Worm (Caenorhabditis elegans): ENCODE data around the gene C55C3.3.

Gene C55C3.3

DNA sequence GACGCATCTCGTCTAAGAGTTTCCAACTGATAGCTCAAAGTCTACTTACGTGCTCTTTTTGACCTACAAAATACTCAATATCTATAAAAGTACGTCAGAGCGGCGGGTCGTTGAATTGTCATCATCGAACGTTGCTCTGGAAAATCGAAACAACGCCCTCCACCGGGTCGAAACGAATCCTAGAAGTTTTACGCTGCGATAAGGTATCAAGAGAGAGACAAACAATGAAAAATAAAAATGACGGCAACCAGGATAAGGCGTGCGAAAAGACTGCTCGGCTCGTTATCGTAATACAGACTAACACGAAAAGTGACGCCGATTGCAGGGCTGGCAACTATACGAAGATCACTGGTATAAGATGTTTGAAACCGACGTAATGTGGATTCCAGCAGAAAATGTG lies 30.9 kb upstream of the C55C3.3 start (continued):
- TF ChIP-seq lin-29 (GFP tag; IDR thresholded peaks at IDR 0.05) (no peak), pqm-1 (tag; optimal IDR thresholded peaks at IDR 0.05) (peak; percentile 55), snpc-1.2 (GFP tag; IDR thresholded peaks at IDR 0.05) (no peak), daf-16 (GFP tag; optimal IDR thresholded peaks at IDR 0.05) (no peak), daf-16 (tag; optimal IDR thresholded peaks at IDR 0.05) (peak; percentile 67), nhr-237 (tag; optimal IDR thresholded peaks at IDR 0.05) (no peak), spr-1 (tag; optimal IDR thresholded peaks at IDR 0.05) (no peak), nhr-10 (tag; optimal IDR thresholded peaks at IDR 0.05) (no peak), ZK546.5 (tag; optimal IDR thresholded peaks at IDR 0.05) (no peak), madf-9 (GFP tag; conservative IDR thresholded peaks at IDR 0.05) (no peak), daf-8 (GFP tag; IDR thresholded peaks at IDR 0.05) (no peak), mes-2 (tag; optimal IDR thresholded peaks at IDR 0.05; ENCODE audit: poor library complexity, severe bottlenecking) (no peak), unc-39 (tag; optimal IDR thresholded peaks at IDR 0.05) (no peak), zip-2 (tag; optimal IDR thresholded peaks at IDR 0.05) (no peak), lin-39 (tag; optimal IDR thresholded peaks at IDR 0.05) (no peak), nhr-76 (tag; optimal IDR thresholded peaks at IDR 0.05) (no peak), F37D6.2 (tag; optimal IDR thresholded peaks at IDR 0.05) (no peak), ceh-44 (GFP tag; IDR thresholded peaks at IDR 0.05) (no peak), madf-5 (GFP tag; IDR thresholded peaks at IDR 0.05) (no peak), skn-1 (tag; optimal IDR thresholded peaks at IDR 0.05) (no peak), lin-38 (GFP tag; IDR thresholded peaks at IDR 0.05) (no peak), T20F7.1 (GFP tag; optimal IDR thresholded peaks at IDR 0.05) (no peak), ceh-20 (GFP tag; IDR thresholded peaks at IDR 0.05) (no peak), mxl-2 (GFP tag; conservative IDR thresholded peaks at IDR 0.05) (no peak), ZK337.2 (GFP tag; IDR thresholded peaks at IDR 0.05) (no peak), unc-130 (GFP tag; optimal IDR thresholded peaks at IDR 0.05) (no peak), Y105C5A.15 (GFP tag; IDR thresholded peaks at IDR 0.05) (no peak), lim-7 (GFP tag; IDR thresholded peaks at IDR 0.05) (no peak), sdz-12 (GFP tag; optimal IDR thresholded peaks at IDR 0.05) (no peak), zag-1 (tag; optimal IDR thresholded peaks at IDR 0.05) (no peak), dmd-8 (GFP tag; IDR thresholded peaks at IDR 0.05) (no peak), unc-62 (GFP tag; optimal IDR thresholded peaks at IDR 0.05 in 1 of 2) (no peak), unc-62 (tag; optimal IDR thresholded peaks at IDR 0.05) (no peak), vab-7 (GFP tag; IDR thresholded peaks at IDR 0.05) (no peak), ces-1 (GFP tag; optimal IDR thresholded peaks at IDR 0.05) (no peak), mep-1 (tag; optimal IDR thresholded peaks at IDR 0.05) (no peak), nhr-6 (tag; optimal IDR thresholded peaks at IDR 0.05) (no peak), duxl-1 (tag; optimal IDR thresholded peaks at IDR 0.05; ENCODE audit: poor library complexity) (no peak), jun-1 (tag; optimal IDR thresholded peaks at IDR 0.05) (no peak), hif-1 (tag; optimal IDR thresholded peaks at IDR 0.05) (peak in 1 of 2 experiments; percentile 34), ama-1 (optimal IDR thresholded peaks at IDR 0.05) (no peak), nhr-25 (tag; optimal IDR thresholded peaks at IDR 0.05; ENCODE audit: borderline replicate concordance, insufficient read depth) (no peak), daf-12 (tag; optimal IDR thresholded peaks at IDR 0.05) (no peak), ctbp-1 (GFP tag; IDR thresholded peaks at IDR 0.05) (no peak), attf-4 (tag; optimal IDR thresholded peaks at IDR 0.05) (no peak), dmd-6 (GFP tag; IDR thresholded peaks at IDR 0.05) (peak; percentile 94), fkh-10 (GFP tag; optimal IDR thresholded peaks at IDR 0.05) (no peak), lin-13 (GFP tag; optimal IDR thresholded peaks at IDR 0.05) (no peak), dmd-9 (GFP tag; IDR thresholded peaks at IDR 0.05) (no peak), spr-3 (GFP tag; optimal IDR thresholded peaks at IDR 0.05) (no peak), tag-97 (GFP tag; IDR thresholded peaks at IDR 0.05) (no peak), cey-2 (tag; optimal IDR thresholded peaks at IDR 0.05; ENCODE audit: borderline replicate concordance, insufficient read depth) (no peak), aha-1 (tag) (no peak)
